Worm (Caenorhabditis elegans): ENCODE results near the gene fbxa-88.

Gene fbxa-88

ce11 chrV:16143066-16143581 lies at the start of gene fbxa-88:
fbxa-88 (minus strand) TSS chrV:16143116.
- no peak for TF ChIP-seq W03F9.2 (tag; optimal IDR thresholded peaks at IDR 0.05)
- no peak for TF ChIP-seq him-1 (tag; optimal IDR thresholded peaks at IDR 0.05)
- no peak for TF ChIP-seq dao-5 (tag; optimal IDR thresholded peaks at IDR 0.05)

DNA sequence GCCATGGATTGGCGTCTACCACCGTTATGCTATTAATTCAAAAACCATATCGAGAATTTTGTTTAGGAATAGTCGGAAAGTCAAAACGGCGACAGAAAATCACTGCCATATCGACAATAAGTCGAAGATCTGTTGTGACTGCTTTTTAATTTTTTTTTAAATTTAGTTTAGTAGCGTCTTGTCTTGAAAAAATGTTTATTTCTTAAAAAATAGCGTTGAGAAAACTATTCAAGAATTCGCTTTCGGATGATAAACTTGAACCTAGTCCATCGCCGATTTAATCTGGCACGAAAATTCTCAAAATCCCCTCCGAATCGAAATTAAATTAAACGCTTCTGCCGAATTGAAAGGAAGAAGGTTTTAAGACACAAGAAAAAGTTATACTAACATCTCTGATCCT lies 49.2 kb upstream of the fbxa-88 start, which contains the start of gene srh-279:
TSS of gene srh-279 (plus strand) at position 301 of the 400 bp plus-strand sequence.
- TF ChIP-seq W03F9.2 (tag; optimal IDR thresholded peaks at IDR 0.05) (no peak), him-1 (tag; optimal IDR thresholded peaks at IDR 0.05) (no peak), dao-5 (tag; optimal IDR thresholded peaks at IDR 0.05) (no peak)

ce11 chrV:16190485-16190884 lies 47.6 kb upstream of the fbxa-88 start, which contains the start of gene srh-281:
srh-281 (plus strand) TSS chrV:16190785.
- no peak for TF ChIP-seq dao-5 (tag; optimal IDR thresholded peaks at IDR 0.05)
- no peak for TF ChIP-seq W03F9.2 (tag; optimal IDR thresholded peaks at IDR 0.05)
- TF ChIP-seq him-1 (tag; optimal IDR thresholded peaks at IDR 0.05), result no peak

DNA sequence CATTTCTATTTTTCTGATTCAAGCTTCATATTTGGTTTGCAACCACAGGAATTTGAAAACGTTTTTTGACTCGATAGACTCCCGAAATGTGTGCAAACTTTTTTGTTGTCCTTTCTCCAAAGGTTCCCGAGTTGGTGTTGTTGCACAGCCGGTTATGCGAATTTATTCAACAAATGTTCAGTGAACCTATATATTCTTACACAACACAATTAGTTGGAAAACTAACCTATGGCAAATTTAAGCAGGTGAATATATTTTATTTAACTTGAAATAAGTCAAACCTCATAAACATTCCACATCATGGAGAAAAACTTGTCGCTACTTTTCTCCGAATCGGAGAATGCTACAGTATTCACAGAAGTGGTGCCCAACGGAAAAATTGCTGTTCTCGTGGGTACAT lies 40.4 kb upstream of the fbxa-88 start, which contains the start of gene srz-14:
TSS of gene srz-14 (plus strand) at position 301 of the 400 bp plus-strand sequence.
- TF ChIP-seq him-1 (tag; optimal IDR thresholded peaks at IDR 0.05) (no peak), W03F9.2 (tag; optimal IDR thresholded peaks at IDR 0.05) (no peak), dao-5 (tag; optimal IDR thresholded peaks at IDR 0.05) (no peak)

DNA sequence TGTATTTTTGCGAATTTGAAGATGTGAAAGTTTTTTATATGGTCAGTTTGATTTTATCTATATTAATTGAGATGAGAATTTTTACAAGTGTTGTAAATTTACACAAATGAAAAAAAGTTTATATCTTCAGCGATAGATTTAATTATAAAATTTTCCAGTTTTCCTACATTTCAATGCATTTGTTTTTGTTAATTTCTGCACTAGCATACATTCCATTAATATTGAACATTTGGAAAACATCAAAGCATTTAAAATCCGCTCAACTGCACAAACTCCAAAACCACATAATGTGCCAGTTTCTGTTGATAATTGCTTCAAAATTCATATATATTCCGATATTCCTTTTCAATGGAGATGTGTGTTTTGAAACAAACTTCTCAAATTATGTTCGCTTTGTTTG lies 40.0 kb upstream of the fbxa-88 start, which contains the start of gene srh-277:
TSS of gene srh-277 (plus strand) at position 301 of the 400 bp plus-strand sequence.
- TF ChIP-seq W03F9.2 (tag; optimal IDR thresholded peaks at IDR 0.05) (no peak), dao-5 (tag; optimal IDR thresholded peaks at IDR 0.05) (no peak), him-1 (tag; optimal IDR thresholded peaks at IDR 0.05) (no peak)

DNA sequence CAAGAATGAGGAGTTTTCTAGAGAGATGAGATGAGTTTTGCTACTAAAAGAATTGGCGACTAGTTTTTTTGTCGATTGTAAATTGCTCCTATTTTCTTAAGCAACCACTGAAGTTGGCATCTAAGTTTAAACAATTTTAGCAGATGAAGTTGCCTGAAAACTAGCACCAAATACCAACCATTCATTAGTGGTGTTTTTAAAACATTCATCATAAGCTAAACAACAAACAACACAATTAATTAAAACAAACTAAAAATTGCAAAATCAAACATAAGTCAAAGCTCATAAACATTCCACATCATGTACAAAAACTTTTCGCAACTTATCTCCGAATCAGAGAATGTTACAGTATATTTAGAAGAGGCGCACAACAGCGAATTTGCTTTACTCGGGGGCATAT lies 39.2 kb upstream of the fbxa-88 start, which contains the start of gene srz-13:
TSS of gene srz-13 (plus strand) at position 301 of the 400 bp plus-strand sequence.
- TF ChIP-seq dao-5 (tag; optimal IDR thresholded peaks at IDR 0.05) (no peak), W03F9.2 (tag; optimal IDR thresholded peaks at IDR 0.05) (no peak), him-1 (tag; optimal IDR thresholded peaks at IDR 0.05) (no peak)

DNA sequence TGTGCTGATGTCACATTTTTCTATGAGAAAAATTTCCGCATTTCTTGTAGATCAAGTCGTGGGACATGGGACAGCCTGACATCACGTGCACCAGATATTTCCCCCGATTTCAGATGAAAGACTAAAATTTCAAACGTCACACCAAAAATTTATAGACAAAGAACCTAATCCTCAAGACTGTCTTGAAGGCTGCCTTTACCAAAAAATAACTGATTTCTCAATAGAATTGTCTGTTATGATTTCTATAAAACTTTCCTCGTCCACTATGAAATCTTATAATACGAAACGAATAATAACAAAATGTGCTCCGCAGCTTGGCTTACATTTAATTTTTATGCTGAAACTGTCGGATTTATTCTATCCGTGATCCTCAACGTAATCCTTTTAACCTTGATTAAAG lies 37.4 kb upstream of the fbxa-88 start, which contains the start of gene str-106:
TSS of gene str-106 (plus strand) at position 301 of the 400 bp plus-strand sequence.
- TF ChIP-seq W03F9.2 (tag; optimal IDR thresholded peaks at IDR 0.05), result no peak

ce11 chrV:16175757-16176156 lies 32.8 kb upstream of the fbxa-88 start, which contains the start of gene cyp-33D1:
cyp-33D1 (minus strand) TSS chrV:16175857.
- no peak for TF ChIP-seq W03F9.2 (tag; optimal IDR thresholded peaks at IDR 0.05)
- no peak for TF ChIP-seq him-1 (tag; optimal IDR thresholded peaks at IDR 0.05)
- no peak for TF ChIP-seq dao-5 (tag; optimal IDR thresholded peaks at IDR 0.05)

- no peak for TF ChIP-seq dao-5 (tag; optimal IDR thresholded peaks at IDR 0.05)
- no peak for TF ChIP-seq him-1 (tag; optimal IDR thresholded peaks at IDR 0.05)
- TF ChIP-seq W03F9.2 (tag; optimal IDR thresholded peaks at IDR 0.05), result no peak
These were observed 32.3 kb upstream of the fbxa-88 start for ce11 chrV:16175227-16175626.

DNA sequence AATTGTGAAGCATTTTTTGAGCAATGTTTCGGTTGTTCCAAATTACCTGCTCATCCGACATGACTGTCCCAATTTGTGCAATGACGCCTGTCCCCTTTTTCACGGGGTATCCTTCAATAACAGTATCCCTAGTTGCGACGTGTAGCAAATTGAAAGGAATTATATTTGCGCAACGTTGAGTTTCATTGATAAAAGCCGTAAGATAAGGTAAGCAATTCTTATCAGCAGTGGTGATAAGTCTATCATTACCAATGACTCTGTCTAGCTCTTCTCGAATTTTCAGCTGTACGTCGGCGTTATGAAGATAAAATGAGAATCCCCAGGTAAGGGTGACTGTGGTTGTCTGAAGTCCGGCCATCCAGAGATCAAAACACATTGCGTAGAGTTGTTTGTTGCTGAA lies 31.2 kb upstream of the fbxa-88 start:
- TF ChIP-seq him-1 (tag; optimal IDR thresholded peaks at IDR 0.05) (no peak), W03F9.2 (tag; optimal IDR thresholded peaks at IDR 0.05) (no peak), dao-5 (tag; optimal IDR thresholded peaks at IDR 0.05) (no peak)

- TF ChIP-seq W03F9.2 (tag; optimal IDR thresholded peaks at IDR 0.05) (no peak), him-1 (tag; optimal IDR thresholded peaks at IDR 0.05) (no peak), dao-5 (tag; optimal IDR thresholded peaks at IDR 0.05) (no peak)
These were observed 28.8 kb upstream of the fbxa-88 start, which contains the start of gene K05D4.9 for ce11 chrV:16171721-16172120. K05D4.9 (minus strand) TSS chrV:16171821.

DNA sequence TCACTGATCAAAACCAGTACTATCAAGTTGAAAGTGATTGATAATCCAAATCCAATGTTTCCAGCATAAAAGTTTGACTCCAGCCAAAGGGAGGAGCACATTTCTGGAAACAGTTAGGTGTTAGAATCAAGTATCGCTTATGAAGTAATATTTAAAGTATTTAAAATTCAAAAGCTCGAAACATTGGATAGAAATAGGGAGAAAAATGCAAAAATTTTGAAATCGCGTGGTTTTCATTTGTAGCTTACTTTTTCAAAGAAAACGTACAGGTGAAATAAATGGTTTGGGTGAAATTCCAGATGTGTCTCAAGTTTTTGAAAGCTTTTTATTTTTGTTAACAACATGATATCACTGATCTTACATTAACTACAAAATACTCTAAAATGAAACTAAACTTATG lies 26.1 kb upstream of the fbxa-88 start, which contains the start of gene str-111:
TSS of gene str-111 (minus strand) at position 101 of the 400 bp plus-strand sequence.
- TF ChIP-seq him-1 (tag; optimal IDR thresholded peaks at IDR 0.05), result no peak
- no peak for TF ChIP-seq dao-5 (tag; optimal IDR thresholded peaks at IDR 0.05)

- no peak for TF ChIP-seq him-1 (tag; optimal IDR thresholded peaks at IDR 0.05)
These were observed 23.0 kb upstream of the fbxa-88 start, which contains the start of gene str-108 for ce11 chrV:16165936-16166335. str-108 (plus strand) TSS chrV:16166236.

DNA sequence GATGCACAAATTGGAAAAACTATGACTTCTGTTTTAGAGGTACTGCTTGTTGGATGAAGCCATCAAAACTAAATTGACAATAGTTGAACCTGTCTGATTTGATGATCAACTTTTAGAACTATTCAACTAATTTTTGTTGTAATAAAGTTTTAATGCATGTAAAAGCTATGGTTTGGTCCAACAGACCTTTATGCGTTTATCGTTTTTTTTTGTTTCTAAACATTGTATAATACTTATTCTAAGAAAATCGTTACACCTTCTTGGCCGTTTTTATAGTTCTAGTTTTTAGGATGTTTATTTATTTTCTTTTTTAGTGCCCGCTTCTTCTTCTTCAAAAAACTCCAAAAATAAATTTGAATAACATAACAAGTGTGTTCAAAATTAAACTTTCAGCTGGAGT lies 20.8 kb upstream of the fbxa-88 start, which contains the start of gene F10A3.12:
TSS of gene F10A3.12 (plus strand) at position 301 of the 400 bp plus-strand sequence.
- TF ChIP-seq him-1 (tag; optimal IDR thresholded peaks at IDR 0.05), result no peak
- no peak for TF ChIP-seq W03F9.2 (tag; optimal IDR thresholded peaks at IDR 0.05)
- no peak for TF ChIP-seq dao-5 (tag; optimal IDR thresholded peaks at IDR 0.05)

Data from whole organism, L4/young adult.